Worm (Caenorhabditis elegans) whole organism, dauer: ENCODE results near the gene Y38H6A.3.

ENCODE experiments used
- unc-62 ChIP-seq: sonication (generic microtip); optimal IDR thresholded peaks from 2 replicates; lab custom pipeline; 2017; ENCODE audit warnings: missing biosample characterization, missing genetic modification reagents, missing genetic modification characterization

The Y38H6A.3 gene

DNA sequence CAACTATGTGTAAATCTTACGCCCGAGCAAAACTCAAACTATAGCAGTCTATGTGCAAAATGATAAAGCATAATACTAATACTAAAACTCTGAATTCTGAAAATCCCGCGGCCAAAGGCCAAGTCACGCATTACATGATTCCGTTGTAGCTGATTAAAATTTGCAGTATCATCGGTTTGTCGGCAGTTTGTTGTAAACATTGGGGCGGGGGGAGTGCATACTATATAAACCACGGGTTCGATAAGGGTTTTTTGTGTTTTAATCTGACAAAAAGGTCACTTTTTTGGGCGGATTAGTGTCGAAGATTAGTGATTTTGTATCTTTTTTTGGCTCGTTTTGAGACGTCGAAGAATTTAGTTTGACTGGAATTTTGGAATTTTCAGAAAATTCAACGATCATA, 29.5 kb downstream of the Y38H6A.3 start:
- no peak for TF ChIP-seq unc-62

ce11 chrV:20375236-20375635, 30.2 kb downstream of the Y38H6A.3 start, which contains the start of gene ins-35:
TSS of gene ins-35 (plus strand) at chrV:20375536.
- TF ChIP-seq unc-62: no peak

DNA sequence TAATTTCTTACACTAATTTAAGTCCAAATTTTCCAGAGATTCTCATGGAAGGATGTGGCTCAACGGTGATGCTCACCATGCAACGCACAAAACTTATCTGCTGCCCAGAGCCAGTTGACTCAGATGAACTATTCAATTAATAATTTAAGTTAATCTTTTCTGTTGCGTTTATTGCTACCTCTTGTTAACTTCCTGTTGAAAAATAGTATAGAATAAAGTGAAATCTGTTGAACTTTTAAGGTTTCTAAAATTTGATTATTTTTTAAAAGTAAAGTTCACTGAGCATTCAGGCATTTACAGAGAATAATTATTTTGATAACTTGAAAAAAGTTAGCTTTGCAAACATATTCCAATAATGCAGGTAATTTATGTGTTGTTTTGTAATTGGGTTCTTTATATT, 31.1 kb downstream of the Y38H6A.3 start:
- TF ChIP-seq unc-62: no peak

DNA sequence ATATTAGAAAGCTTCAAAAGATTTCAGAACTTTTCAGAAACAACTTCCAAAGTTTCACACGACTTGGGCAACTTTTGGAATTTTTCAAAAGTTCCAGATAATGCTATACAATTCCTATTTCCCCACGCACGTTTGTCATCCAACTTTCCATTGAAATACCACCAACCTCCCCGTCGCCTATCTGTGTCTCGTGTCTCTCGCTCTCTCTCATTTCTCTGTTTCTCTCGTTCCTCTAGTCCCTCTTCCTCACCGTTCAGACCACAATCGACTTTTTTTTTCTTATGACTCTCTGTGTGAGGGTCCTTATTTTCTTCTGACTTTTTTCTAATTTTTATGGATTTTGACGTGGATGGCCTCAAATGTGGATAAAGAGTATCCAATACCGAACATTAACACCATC, 35.3 kb downstream of the Y38H6A.3 start, which contains the start of gene K02E2.6:
Gene K02E2.6, plus strand, starts transcription at position 242 of the 400 bp plus-strand sequence.
- TF ChIP-seq unc-62: no peak

DNA sequence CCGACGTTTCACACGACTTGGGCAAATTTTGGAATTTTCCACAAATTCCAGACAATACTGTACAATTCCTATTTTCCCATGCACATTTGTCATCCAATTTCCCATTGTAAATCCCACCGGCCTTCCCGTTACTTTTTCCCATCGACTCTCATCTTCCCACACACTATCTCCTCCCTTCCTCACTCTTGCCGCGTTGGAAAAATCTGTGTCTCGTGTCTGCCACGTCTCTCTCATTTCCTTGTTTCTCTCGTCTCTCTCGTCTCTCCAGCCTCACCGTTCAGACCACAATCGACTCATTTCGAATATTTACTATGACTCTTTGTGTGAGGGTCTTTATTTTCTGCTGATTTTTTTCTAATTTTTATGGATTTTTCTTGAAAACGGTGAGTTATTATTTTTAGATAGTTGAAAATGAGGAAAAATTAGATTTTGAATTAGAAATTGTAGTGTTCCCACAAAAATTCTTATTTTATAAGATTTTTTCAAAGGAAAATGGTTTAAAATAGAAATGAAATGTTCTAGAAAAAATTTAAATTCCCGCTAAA, 38.1 kb downstream of the Y38H6A.3 start, which contains the start of gene K02E2.11:
Gene K02E2.11, plus strand, starts transcription at position 251 of the 545 bp plus-strand sequence.
- no peak for TF ChIP-seq unc-62

- TF ChIP-seq unc-62: no peak
Observed at ce11 chrV:20386942-20387341, 42.0 kb downstream of the Y38H6A.3 start, which contains the start of gene K02E2.7. TSS of gene K02E2.7 (minus strand) at chrV:20387042.

- no peak for TF ChIP-seq unc-62
Observed at ce11 chrV:20387415-20387814, 42.4 kb downstream of the Y38H6A.3 start, which contains the start of gene F53H2.1. TSS of gene F53H2.1 (plus strand) at chrV:20387715.

DNA sequence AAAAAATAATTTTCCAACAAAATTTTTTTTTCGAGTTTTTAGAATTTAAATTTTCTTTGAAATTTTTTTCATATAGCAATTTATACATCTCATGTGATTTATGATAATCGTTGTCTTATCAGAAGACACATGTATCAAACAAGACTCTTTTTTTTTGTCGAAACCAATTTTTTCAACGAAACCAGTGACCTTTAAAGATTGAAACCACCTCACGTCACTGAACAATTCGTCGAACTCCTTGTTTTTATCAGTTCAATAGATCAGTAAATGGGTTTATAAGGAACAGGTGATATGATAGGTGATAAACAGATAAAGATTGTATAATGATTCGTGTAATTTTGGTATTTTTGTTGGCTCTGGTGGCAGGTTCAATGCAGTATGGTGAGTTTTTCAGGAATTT, 48.8 kb downstream of the Y38H6A.3 start, which contains the start of gene cnc-7:
Gene cnc-7, plus strand, starts transcription at position 301 of the 400 bp plus-strand sequence.
- TF ChIP-seq unc-62: no peak
